Worm (Caenorhabditis elegans): Measurements from ENCODE around the gene gar-2.

DNA sequence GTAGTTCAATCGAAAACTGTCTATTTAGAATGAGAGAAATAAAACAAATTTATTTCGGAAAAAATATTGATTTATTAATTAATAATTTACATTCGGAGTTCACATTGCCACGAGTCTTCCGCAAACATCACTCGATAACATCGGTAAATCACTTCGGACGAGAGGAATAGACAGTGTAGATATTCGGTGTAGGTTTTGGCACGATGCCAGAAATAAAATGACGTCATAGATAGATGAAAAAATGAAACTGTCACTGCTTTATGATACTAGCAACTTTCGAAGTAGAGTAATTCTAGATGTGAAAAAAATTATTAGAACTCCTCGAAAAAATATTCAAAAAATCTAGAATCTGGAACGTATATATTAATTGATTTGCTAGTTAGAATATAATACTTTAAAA is 29.7 kb upstream of the gar-2 start:
- TF ChIP-seq daf-8 (GFP tag; IDR thresholded peaks at IDR 0.05) = no peak
- no peak for TF ChIP-seq zag-1 (tag; optimal IDR thresholded peaks at IDR 0.05)
- TF ChIP-seq Y5F2A.4 (GFP tag; optimal IDR thresholded peaks at IDR 0.05) = no peak
- no peak for TF ChIP-seq nhr-6 (tag; optimal IDR thresholded peaks at IDR 0.05)
- TF ChIP-seq saeg-2 (GFP tag; IDR thresholded peaks at IDR 0.05) = no peak
